Worm (Caenorhabditis elegans) whole organism, late embryonic: ENCODE data around the gene pgp-10.

Experiments
- T23F11.4 ChIP-seq: fragments of 200-800 bp; sonication (Bioruptor generic); optimal IDR thresholded peaks from 2 replicates; lab custom pipeline; 2018; ENCODE audit warnings: mild to moderate bottlenecking, missing genetic modification characterization, missing compliant biosample characterization
- ahr-1 ChIP-seq: sonication (generic microtip); optimal IDR thresholded peaks from 2 replicates; lab custom pipeline; 2016; ENCODE audit warnings: missing genetic modification characterization, missing compliant biosample characterization
- ceh-19 ChIP-seq: fragments of 200-800 bp; sonication (Bioruptor generic); optimal IDR thresholded peaks from 2 replicates; lab custom pipeline; 2018; ENCODE audit warnings: mild to moderate bottlenecking, missing genetic modification characterization, missing compliant biosample characterization
- ceh-22 ChIP-seq: sonication (generic microtip); optimal IDR thresholded peaks from 2 replicates; lab custom pipeline; 2017; ENCODE audit warnings: missing biosample characterization, missing genetic modification characterization
- ceh-24 ChIP-seq: sonication (generic microtip); optimal IDR thresholded peaks from 2 replicates; lab custom pipeline; 2016; ENCODE audit warnings: mild to moderate bottlenecking, missing genetic modification characterization, missing compliant biosample characterization
- ceh-30 ChIP-seq: fragments of 150-350 bp; optimal IDR thresholded peaks from 2 replicates; lab custom pipeline; 2014; ENCODE audit warnings: missing biosample characterization, missing genetic modification characterization
- ceh-31 ChIP-seq: sonication (generic microtip); optimal IDR thresholded peaks from 2 replicates; lab custom pipeline; 2016; ENCODE audit warnings: missing genetic modification characterization, missing compliant biosample characterization
- ceh-34 ChIP-seq: sonication (generic microtip); optimal IDR thresholded peaks from 2 replicates; lab custom pipeline; 2016; ENCODE audit warnings: mild to moderate bottlenecking, missing genetic modification characterization, missing compliant biosample characterization
- che-1 ChIP-seq: sonication (generic microtip); optimal IDR thresholded peaks from 2 replicates; lab custom pipeline; 2016; ENCODE audit warnings: mild to moderate bottlenecking, missing genetic modification characterization, missing compliant biosample characterization
- dmd-4 ChIP-seq: sonication (generic microtip); optimal IDR thresholded peaks from 2 replicates; lab custom pipeline; 2016; ENCODE audit warnings: borderline replicate concordance, missing genetic modification characterization, missing compliant biosample characterization
- dve-1 ChIP-seq: sonication (generic microtip); optimal IDR thresholded peaks from 2 replicates; lab custom pipeline; 2017; ENCODE audit warnings: antibody characterized with exemption, mild to moderate bottlenecking, missing genetic modification characterization, missing compliant biosample characterization
- elt-2 ChIP-seq: sonication (generic microtip); optimal IDR thresholded peaks from 2 replicates; lab custom pipeline; 2016; ENCODE audit warnings: missing genetic modification reagents, missing genetic modification characterization, missing compliant biosample characterization
- elt-4 ChIP-seq: sonication (generic microtip); optimal IDR thresholded peaks from 2 replicates; lab custom pipeline; 2016; ENCODE audit warnings: missing genetic modification characterization, missing compliant biosample characterization
- eyg-1 ChIP-seq: sonication (generic microtip); optimal IDR thresholded peaks from 2 replicates; lab custom pipeline; 2016; ENCODE audit warnings: missing genotype, missing genetic modification characterization, missing compliant biosample characterization
- fkh-10 ChIP-seq: fragments of 150-350 bp; optimal IDR thresholded peaks from 2 replicates; lab custom pipeline; 2014; ENCODE audit warnings: missing biosample characterization, missing genetic modification reagents, missing genetic modification characterization
- fkh-6 ChIP-seq: sonication (generic microtip); optimal IDR thresholded peaks from 2 replicates; lab custom pipeline; 2016; ENCODE audit warnings: missing genetic modification characterization, missing compliant biosample characterization
- gmeb-2 ChIP-seq: sonication (generic microtip); optimal IDR thresholded peaks from 2 replicates; lab custom pipeline; 2016; ENCODE audit warnings: missing genetic modification characterization, inconsistent platforms, missing compliant biosample characterization
- hlh-13 ChIP-seq: fragments of 200-800 bp; sonication (Bioruptor generic); optimal IDR thresholded peaks from 2 replicates; lab custom pipeline; 2018; ENCODE audit warnings: mild to moderate bottlenecking, missing genetic modification characterization, missing compliant biosample characterization
- hlh-30 ChIP-seq: sonication (generic microtip); optimal IDR thresholded peaks from 2 replicates; lab custom pipeline; 2017; ENCODE audit warnings: antibody characterized with exemption, missing genetic modification characterization, missing compliant biosample characterization; ENCODE audit not compliant: insufficient read depth
- hlh-6 ChIP-seq: sonication (generic microtip); optimal IDR thresholded peaks from 2 replicates; lab custom pipeline; 2016; ENCODE audit warnings: missing genotype, missing genetic modification characterization, missing compliant biosample characterization
- lim-6 ChIP-seq: sonication (generic microtip); optimal IDR thresholded peaks from 2 replicates; lab custom pipeline; 2016; ENCODE audit warnings: missing genetic modification characterization, missing compliant biosample characterization
- lin-11 ChIP-seq: fragments of 200-800 bp; sonication (Bioruptor generic); optimal IDR thresholded peaks from 2 replicates; lab custom pipeline; 2018; ENCODE audit warnings: mild to moderate bottlenecking, missing genetic modification characterization, missing compliant biosample characterization
- madf-2 ChIP-seq: sonication (generic microtip); optimal IDR thresholded peaks from 2 replicates; lab custom pipeline; 2017; ENCODE audit warnings: missing genetic modification characterization, missing compliant biosample characterization
- mec-3 ChIP-seq: sonication (generic microtip); optimal IDR thresholded peaks from 2 replicates; lab custom pipeline; 2016; ENCODE audit warnings: borderline replicate concordance, missing genetic modification characterization, missing compliant biosample characterization
- nfya-1 ChIP-seq: sonication (generic microtip); optimal IDR thresholded peaks from 2 replicates; lab custom pipeline; 2017; ENCODE audit warnings: missing genetic modification characterization, mild to moderate bottlenecking, missing compliant biosample characterization, antibody characterized with exemption, moderate library complexity
- nhr-232 ChIP-seq: sonication (generic microtip); optimal IDR thresholded peaks from 2 replicates; lab custom pipeline; 2016; ENCODE audit warnings: missing genetic modification characterization, missing compliant biosample characterization
- odd-2 ChIP-seq: sonication (generic microtip); optimal IDR thresholded peaks from 2 replicates; lab custom pipeline; 2017; ENCODE audit warnings: antibody characterized with exemption, mild to moderate bottlenecking, missing genetic modification characterization, missing compliant biosample characterization
- pag-3 ChIP-seq: sonication (generic microtip); optimal IDR thresholded peaks from 2 replicates; lab custom pipeline; 2016; ENCODE audit warnings: missing compliant biosample characterization, missing genetic modification characterization, borderline replicate concordance
- pat-9 ChIP-seq: fragments of 200-800 bp; sonication (Bioruptor generic); optimal IDR thresholded peaks from 2 replicates; lab custom pipeline; 2018; ENCODE audit warnings: mild to moderate bottlenecking, missing genetic modification characterization, moderate library complexity, missing compliant biosample characterization
- pax-1 ChIP-seq: fragments of 150-350 bp; optimal IDR thresholded peaks from 2 replicates; lab custom pipeline; 2014; ENCODE audit warnings: missing biosample characterization, missing genetic modification characterization
- pha-2 ChIP-seq: sonication (generic microtip); optimal IDR thresholded peaks from 2 replicates; lab custom pipeline; 2017; ENCODE audit warnings: mild to moderate bottlenecking, missing genetic modification characterization, missing compliant biosample characterization
- pqm-1 ChIP-seq: sonication (generic microtip); optimal IDR thresholded peaks from 2 replicates; lab custom pipeline; 2016; ENCODE audit warnings: missing genetic modification characterization, missing compliant biosample characterization
- ref-2 ChIP-seq: sonication (generic microtip); optimal IDR thresholded peaks from 2 replicates; lab custom pipeline; 2016; ENCODE audit warnings: missing genetic modification characterization, missing compliant biosample characterization
- rnt-1 ChIP-seq: sonication (generic microtip); optimal IDR thresholded peaks from 2 replicates; lab custom pipeline; 2016; ENCODE audit warnings: missing genetic modification characterization, missing compliant biosample characterization
- sdc-2 ChIP-seq: sonication (generic microtip); optimal IDR thresholded peaks from 2 replicates; lab custom pipeline; 2016; ENCODE audit warnings: missing genotype, missing genetic modification characterization, missing compliant biosample characterization
- sox-2 ChIP-seq: fragments of 200-800 bp; sonication (Bioruptor generic); IDR thresholded peaks from 2 replicates; pipeline ENCODE4 v1.3.6; 2022; ENCODE audit warnings: missing genetic modification reagents, missing genetic modification characterization, missing compliant biosample characterization
- sox-4 ChIP-seq: sonication (generic microtip); optimal IDR thresholded peaks from 2 replicates; lab custom pipeline; 2017; ENCODE audit warnings: mild to moderate bottlenecking, missing genetic modification characterization, inconsistent platforms, missing compliant biosample characterization
- syd-9 ChIP-seq: sonication (generic microtip); optimal IDR thresholded peaks from 2 replicates; lab custom pipeline; 2016; ENCODE audit warnings: mild to moderate bottlenecking, missing genetic modification characterization, moderate library complexity, missing compliant biosample characterization
- tbx-2 ChIP-seq: sonication (generic microtip); optimal IDR thresholded peaks from 2 replicates; lab custom pipeline; 2016; ENCODE audit warnings: missing genetic modification characterization, missing compliant biosample characterization
- tbx-7 ChIP-seq: sonication (generic microtip); optimal IDR thresholded peaks from 2 replicates; lab custom pipeline; 2016; ENCODE audit warnings: missing genotype, missing genetic modification characterization, missing compliant biosample characterization
- unc-42 ChIP-seq: sonication (generic microtip); optimal IDR thresholded peaks from 2 replicates; lab custom pipeline; 2016; ENCODE audit warnings: missing genotype, missing genetic modification characterization, missing compliant biosample characterization
- unc-55 ChIP-seq: sonication (generic microtip); optimal IDR thresholded peaks from 2 replicates; lab custom pipeline; 2017; ENCODE audit warnings: missing biosample characterization, missing genetic modification reagents, missing genetic modification characterization
- unc-86 ChIP-seq: sonication (generic microtip); optimal IDR thresholded peaks from 2 replicates; lab custom pipeline; 2016; ENCODE audit warnings: missing genetic modification characterization, missing compliant biosample characterization
- zip-5 ChIP-seq: sonication (generic microtip); optimal IDR thresholded peaks from 2 replicates; lab custom pipeline; 2016; ENCODE audit warnings: missing genetic modification characterization, missing compliant biosample characterization
- ztf-16 ChIP-seq: sonication (generic microtip); optimal IDR thresholded peaks from 2 replicates; lab custom pipeline; 2017; ENCODE audit warnings: missing genetic modification characterization, missing compliant biosample characterization

The pgp-10 gene

DNA sequence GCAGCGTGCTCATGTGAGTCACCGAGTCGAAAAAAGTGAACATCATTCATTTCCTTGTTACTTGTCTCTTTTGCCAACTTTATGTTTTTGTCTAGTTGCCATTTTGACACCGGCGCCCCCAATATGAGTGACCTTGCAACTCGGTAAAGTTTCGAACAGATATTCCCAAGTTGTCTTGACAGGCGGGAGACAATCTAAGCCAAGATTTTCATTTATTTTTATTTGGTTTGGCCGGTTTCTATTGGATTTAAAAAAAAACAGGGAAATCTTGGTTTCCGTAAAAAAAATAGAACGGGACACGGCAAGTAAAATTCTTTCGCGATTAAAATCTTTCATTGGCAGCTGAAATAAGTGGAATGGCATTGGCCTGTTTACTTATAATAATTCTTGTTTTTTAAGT, 27.6 kb upstream of the pgp-10 start:
- TF ChIP-seq pha-2 (tag; lab: Kevin White, UChicago) = no peak
- no peak for TF ChIP-seq ref-2 (tag; lab: Kevin White, UChicago)
- TF ChIP-seq hlh-13 = no peak
- no peak for TF ChIP-seq hlh-6 (tag; lab: Kevin White, UChicago)
- TF ChIP-seq fkh-6 (tag; lab: Kevin White, UChicago) = no peak
- no peak for TF ChIP-seq zip-5 (tag; lab: Kevin White, UChicago)
- no peak for TF ChIP-seq unc-42 (tag; lab: Kevin White, UChicago)
- no peak for TF ChIP-seq madf-2 (tag; lab: Kevin White, UChicago)
- TF ChIP-seq sox-4 (tag; lab: Kevin White, UChicago) = no peak

ce11 chrX:7139614-7140013, 19.2 kb upstream of the pgp-10 start, which contains the start of gene clec-86:
clec-86 (plus strand) TSS chrX:7139875.
- no peak for TF ChIP-seq lim-6
- no peak for TF ChIP-seq che-1 (tag; lab: Kevin White, UChicago)
- TF ChIP-seq hlh-30 (tag; lab: Kevin White, UChicago) = no peak
- TF ChIP-seq dmd-4 (tag; lab: Kevin White, UChicago) = no peak
- TF ChIP-seq unc-55 (GFP tag; lab: Kevin White, UChicago) = no peak
- no peak for TF ChIP-seq odd-2
- no peak for TF ChIP-seq elt-4
- TF ChIP-seq tbx-7 (tag; lab: Kevin White, UChicago) = no peak
- TF ChIP-seq dve-1 (tag; lab: Kevin White, UChicago) = peak; percentile 3
- TF ChIP-seq ceh-19 (GFP tag; lab: Kevin White, UChicago) = no peak
- no peak for TF ChIP-seq gmeb-2
- no peak for TF ChIP-seq ahr-1 (tag; lab: Kevin White, UChicago)
- no peak for TF ChIP-seq syd-9 (tag; lab: Kevin White, UChicago)
- no peak for TF ChIP-seq nfya-1 (tag; lab: Kevin White, UChicago)
- no peak for TF ChIP-seq T23F11.4 (GFP tag; lab: Kevin White, UChicago)
- TF ChIP-seq ceh-31 = no peak
- TF ChIP-seq pat-9 (tag; lab: Kevin White, UChicago) = no peak
- no peak for TF ChIP-seq mec-3
- TF ChIP-seq ztf-16 (tag; lab: Kevin White, UChicago) = no peak
- TF ChIP-seq ceh-30 (tag; lab: Kevin White, UChicago) = no peak
- peak; percentile 53 for TF ChIP-seq elt-2
- TF ChIP-seq ceh-22 (tag; lab: Kevin White, UChicago) = no peak
- no peak for TF ChIP-seq zip-5 (tag; lab: Kevin White, UChicago)
- TF ChIP-seq eyg-1 (tag; lab: Kevin White, UChicago) = no peak
- peak; percentile 23 for TF ChIP-seq pqm-1
- TF ChIP-seq, all 69 proteins: peak for 3

DNA sequence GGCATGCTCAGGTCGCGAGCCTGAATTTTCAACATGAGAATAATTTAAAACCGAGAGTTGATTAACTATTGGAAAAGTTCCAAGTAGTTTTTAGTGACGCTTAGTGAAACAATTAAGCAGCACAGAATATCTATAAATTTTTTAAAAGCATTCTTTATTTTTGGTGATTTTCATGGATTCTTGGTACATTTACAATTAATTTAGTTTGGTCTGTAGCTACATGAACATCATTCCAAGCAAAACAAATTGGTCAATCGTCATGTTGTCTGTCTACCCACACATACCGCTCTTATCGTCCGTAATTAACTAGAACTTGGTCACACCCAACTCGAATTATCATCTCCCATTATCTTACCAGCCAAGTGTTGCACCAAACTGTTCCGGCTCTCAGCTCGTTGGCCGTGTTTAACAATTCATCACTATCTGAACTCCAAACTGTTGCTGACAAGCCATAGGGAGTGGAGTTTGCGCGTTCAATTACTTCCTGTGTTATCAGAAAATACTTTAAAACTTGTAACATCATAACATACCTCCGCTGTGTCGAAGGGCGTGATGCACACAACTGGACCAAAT, 18.1 kb upstream of the pgp-10 start:
- TF ChIP-seq elt-2 = peak; percentile 54
- no peak for TF ChIP-seq pat-9 (tag; lab: Kevin White, UChicago)
- no peak for TF ChIP-seq tbx-7 (tag; lab: Kevin White, UChicago)

DNA sequence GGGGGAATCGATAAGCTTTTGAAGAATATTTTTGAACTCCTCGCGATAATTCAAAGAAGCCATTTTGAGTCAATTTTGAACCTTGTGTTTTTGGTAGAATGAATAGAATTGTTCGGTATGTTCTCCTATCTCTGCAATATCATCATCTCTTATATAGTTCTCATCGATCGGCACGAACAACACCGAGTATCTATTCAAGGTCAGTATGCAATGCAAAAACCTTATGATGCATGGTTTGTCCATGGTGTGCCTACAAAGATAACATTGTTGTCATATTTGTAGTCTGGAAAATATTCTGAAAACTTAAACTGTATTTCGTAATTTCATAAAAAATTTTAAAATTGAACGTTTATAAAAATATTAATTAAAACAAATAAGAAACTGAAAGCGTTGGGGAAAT, 15.3 kb upstream of the pgp-10 start, which contains the start of gene alh-10:
TSS of gene alh-10 (minus strand) at position 127 of the 400 bp plus-strand sequence.
- TF ChIP-seq madf-2 (tag; lab: Kevin White, UChicago) (no peak), elt-2 (peak; percentile 27)
- TF ChIP-seq, all 69 proteins: peak for 1

DNA sequence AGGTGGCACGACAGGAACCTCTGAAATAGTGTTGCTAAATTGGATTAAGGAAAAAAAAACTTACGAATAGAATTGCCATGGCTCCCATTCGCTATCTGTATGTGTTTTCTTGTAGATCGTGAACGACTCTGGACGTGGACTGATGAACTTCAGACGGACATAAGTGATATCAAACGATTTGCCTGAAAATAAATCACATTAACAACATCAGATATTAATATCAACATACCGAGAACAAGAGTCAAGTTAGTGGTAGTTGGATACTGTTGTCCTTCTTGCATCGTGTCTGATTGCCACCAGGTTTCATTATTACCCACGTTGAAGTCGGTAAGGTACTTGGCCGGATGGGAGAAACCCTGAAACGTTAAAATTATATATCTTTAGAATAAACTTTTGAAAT, 9.2 kb upstream of the pgp-10 start:
- TF ChIP-seq lin-11 (tag; lab: Kevin White, UChicago) (no peak), che-1 (tag; lab: Kevin White, UChicago) (no peak), ceh-34 (tag; lab: Kevin White, UChicago) (no peak), tbx-2 (tag; lab: Kevin White, UChicago) (no peak), sdc-2 (no peak), fkh-10 (GFP tag; lab: Kevin White, UChicago) (no peak), unc-86 (tag; lab: Kevin White, UChicago) (no peak), nfya-1 (tag; lab: Kevin White, UChicago) (no peak), eyg-1 (tag; lab: Kevin White, UChicago) (no peak), rnt-1 (tag; lab: Kevin White, UChicago) (no peak), sox-2 (GFP tag; lab: Robert Waterston, UW) (no peak), ceh-24 (tag; lab: Kevin White, UChicago) (no peak), nhr-232 (tag; lab: Kevin White, UChicago) (no peak), pag-3 (no peak), syd-9 (tag; lab: Kevin White, UChicago) (no peak), pax-1 (tag; lab: Kevin White, UChicago) (no peak)
